In genomic region chrV:9078815-9079525, ce11 we compare ENCODE assay signal across 3 worm cellular contexts.
TF ChIP-seq lines count a peak whose summit lies in the region.

No protein-coding gene starts in this region.

TF ChIP-seq in whole organism, L1 larva, 84 proteins besides CTCF, POLR2A, EP300 and RAD21 (continued from another document):
- TF ChIP-seq elt-3 (tag; optimal IDR thresholded peaks at IDR 0.05; lab: Kevin White, UChicago) (peak in 1 of 6 experiments; percentile 69), dsc-1 (tag; optimal IDR thresholded peaks at IDR 0.05; lab: Kevin White, UChicago) (no peak), fos-1 (tag; optimal IDR thresholded peaks at IDR 0.05; lab: Kevin White, UChicago) (no peak), tbx-2 (tag; optimal IDR thresholded peaks at IDR 0.05; lab: Kevin White, UChicago) (peak; percentile 9), grh-1 (GFP tag; IDR thresholded peaks at IDR 0.05; lab: Robert Waterston, UW) (no peak), mep-1 (tag; optimal IDR thresholded peaks at IDR 0.05; lab: Kevin White, UChicago) (no peak), unc-30 (tag; optimal IDR thresholded peaks at IDR 0.05; lab: Kevin White, UChicago) (no peak), skn-1 (tag; optimal IDR thresholded peaks at IDR 0.05; lab: Kevin White, UChicago) (peak; percentile 22), unc-130 (tag; optimal IDR thresholded peaks at IDR 0.05; lab: Kevin White, UChicago) (peak; percentile 19), aha-1 (tag; optimal IDR thresholded peaks at IDR 0.05; lab: Kevin White, UChicago) (no peak), nhr-85 (tag; lab: Kevin White, UChicago) (peak; percentile 78), tlp-1 (tag; optimal IDR thresholded peaks at IDR 0.05; lab: Kevin White, UChicago) (no peak), C34B4.2 (tag; optimal IDR thresholded peaks at IDR 0.05; lab: Kevin White, UChicago) (no peak), nhr-90 (tag; optimal IDR thresholded peaks at IDR 0.05; lab: Kevin White, UChicago; ENCODE audit: poor library complexity) (peak; percentile 1), elt-2 (tag; optimal IDR thresholded peaks at IDR 0.05; lab: Kevin White, UChicago) (peak; percentile 75), mef-2 (tag; optimal IDR thresholded peaks at IDR 0.05; lab: Kevin White, UChicago) (no peak), F16B12.6 (tag; optimal IDR thresholded peaks at IDR 0.05; lab: Kevin White, UChicago) (no peak), vab-15 (tag; optimal IDR thresholded peaks at IDR 0.05; lab: Kevin White, UChicago) (no peak), pqm-1 (tag; optimal IDR thresholded peaks at IDR 0.05; lab: Kevin White, UChicago) (no peak), sox-4 (tag; optimal IDR thresholded peaks at IDR 0.05; lab: Kevin White, UChicago) (no peak), nhr-71 (tag; optimal IDR thresholded peaks at IDR 0.05; lab: Kevin White, UChicago) (peak; percentile 37), ama-1 (optimal IDR thresholded peaks at IDR 0.05; lab: Kevin White, UChicago) (no peak), mdl-1 (tag; optimal IDR thresholded peaks at IDR 0.05; lab: Kevin White, UChicago) (peak in 1 of 2 experiments; percentile 45), blmp-1 (tag; optimal IDR thresholded peaks at IDR 0.05; lab: Kevin White, UChicago) (peak; percentile 87), nhr-19 (GFP tag; conservative IDR thresholded peaks at IDR 0.05; lab: Robert Waterston, UW) (peak; percentile 61)

TF ChIP-seq in whole organism, L2 larva, 48 proteins besides CTCF, POLR2A, EP300 and RAD21 (continued from another document):
- TF ChIP-seq nhr-6 (tag; optimal IDR thresholded peaks at IDR 0.05; lab: Kevin White, UChicago) (no peak), lsy-2 (tag; optimal IDR thresholded peaks at IDR 0.05; lab: Kevin White, UChicago) (no peak), gmeb-1 (tag; optimal IDR thresholded peaks at IDR 0.05; lab: Kevin White, UChicago) (peak; percentile 18), Y55F3AM.14 (GFP tag; optimal IDR thresholded peaks at IDR 0.05; lab: Kevin White, UChicago) (no peak), nhr-21 (tag; optimal IDR thresholded peaks at IDR 0.05; lab: Kevin White, UChicago) (peak; percentile 5), snpc-4 (tag; optimal IDR thresholded peaks at IDR 0.05; lab: Kevin White, UChicago) (no peak), aly-2 (tag; optimal IDR thresholded peaks at IDR 0.05; lab: Kevin White, UChicago) (no peak), sma-9 (GFP tag; optimal IDR thresholded peaks at IDR 0.05; lab: Kevin White, UChicago) (peak; percentile 48), sma-9 (tag; optimal IDR thresholded peaks at IDR 0.05; lab: Kevin White, UChicago) (no peak), nhr-25 (tag; optimal IDR thresholded peaks at IDR 0.05; lab: Kevin White, UChicago) (peak; percentile 12)

TF ChIP-seq in whole organism, L4 larva, 104 proteins besides CTCF, POLR2A, EP300 and RAD21 (continued from another document):
- no peak for TF ChIP-seq lin-15B (tag; optimal IDR thresholded peaks at IDR 0.05; lab: Kevin White, UChicago)
- peak; percentile 52 for TF ChIP-seq hlh-30 (tag; optimal IDR thresholded peaks at IDR 0.05; lab: Kevin White, UChicago; ENCODE audit: insufficient read depth)
- TF ChIP-seq zfp-3 (GFP tag; conservative IDR thresholded peaks at IDR 0.05; lab: Robert Waterston, UW) = no peak
- no peak for TF ChIP-seq daf-12 (tag; optimal IDR thresholded peaks at IDR 0.05; lab: Kevin White, UChicago)
- TF ChIP-seq ceh-82 (tag; optimal IDR thresholded peaks at IDR 0.05; lab: Kevin White, UChicago) = no peak
- TF ChIP-seq F10B5.3 (tag; optimal IDR thresholded peaks at IDR 0.05; lab: Kevin White, UChicago) = no peak
- TF ChIP-seq lin-13 (GFP tag; optimal IDR thresholded peaks at IDR 0.05; lab: Kevin White, UChicago) = no peak
- 0 out of 2 replicates have a peak, but pooled peaks have one; percentile 37 for TF ChIP-seq T26A8.4 (GFP tag; IDR thresholded peaks at IDR 0.05; lab: Robert Waterston, UW)
- no peak for TF ChIP-seq ztf-11 (tag; optimal IDR thresholded peaks at IDR 0.05; lab: Kevin White, UChicago)
- no peak for TF ChIP-seq cey-2 (tag; optimal IDR thresholded peaks at IDR 0.05; lab: Kevin White, UChicago; ENCODE audit: borderline replicate concordance, insufficient read depth)
- no peak for TF ChIP-seq F26F4.8 (GFP tag; conservative IDR thresholded peaks at IDR 0.05; lab: Robert Waterston, UW)
- peak; percentile 54 for TF ChIP-seq nhr-28 (tag; optimal IDR thresholded peaks at IDR 0.05; lab: Kevin White, UChicago)
- peak; percentile 53 for TF ChIP-seq ztf-7 (tag; optimal IDR thresholded peaks at IDR 0.05; lab: Kevin White, UChicago)
- no peak for TF ChIP-seq lin-29 (GFP tag; IDR thresholded peaks at IDR 0.05; lab: Robert Waterston, UW)
- no peak for TF ChIP-seq ZK546.5 (tag; optimal IDR thresholded peaks at IDR 0.05; lab: Kevin White, UChicago)
- TF ChIP-seq mes-2 (tag; optimal IDR thresholded peaks at IDR 0.05; lab: Kevin White, UChicago; ENCODE audit: poor library complexity, severe bottlenecking) = peak; percentile 33
- no peak for TF ChIP-seq nhr-6 (tag; optimal IDR thresholded peaks at IDR 0.05; lab: Kevin White, UChicago)
- TF ChIP-seq egl-43 (GFP tag; IDR thresholded peaks at IDR 0.05; lab: Robert Waterston, UW) = no peak
- no peak for TF ChIP-seq egl-27 (tag; optimal IDR thresholded peaks at IDR 0.05; lab: Kevin White, UChicago)
- TF ChIP-seq nhr-25 (tag; optimal IDR thresholded peaks at IDR 0.05; lab: Kevin White, UChicago; ENCODE audit: borderline replicate concordance, insufficient read depth) = no peak
- no peak for TF ChIP-seq skn-1 (tag; optimal IDR thresholded peaks at IDR 0.05; lab: Kevin White, UChicago)
- peak in 1 of 2 experiments; percentile 93 for TF ChIP-seq unc-62 (GFP tag; optimal IDR thresholded peaks at IDR 0.05 in 1 of 2; lab: Kevin White, UChicago)
- TF ChIP-seq unc-62 (tag; optimal IDR thresholded peaks at IDR 0.05; lab: Kevin White, UChicago) = no peak
- no peak for TF ChIP-seq jun-1 (tag; optimal IDR thresholded peaks at IDR 0.05; lab: Kevin White, UChicago)
- TF ChIP-seq lin-39 (tag; optimal IDR thresholded peaks at IDR 0.05; lab: Kevin White, UChicago) = no peak
- no peak for TF ChIP-seq zfp-2 (tag; optimal IDR thresholded peaks at IDR 0.05; lab: Kevin White, UChicago)
- TF ChIP-seq unc-130 (GFP tag; optimal IDR thresholded peaks at IDR 0.05; lab: Kevin White, UChicago) = no peak
- TF ChIP-seq ceh-32 (tag; optimal IDR thresholded peaks at IDR 0.05; lab: Kevin White, UChicago; ENCODE audit: poor library complexity) = no peak
- TF ChIP-seq pha-4 (GFP tag; IDR thresholded peaks at IDR 0.05; lab: Robert Waterston, UW) = no peak
- TF ChIP-seq pha-4 (tag; optimal IDR thresholded peaks at IDR 0.05; lab: Kevin White, UChicago) = no peak
- TF ChIP-seq lim-7 (GFP tag; IDR thresholded peaks at IDR 0.05; lab: Robert Waterston, UW) = no peak
- TF ChIP-seq lsy-2 (tag; optimal IDR thresholded peaks at IDR 0.05; lab: Kevin White, UChicago) = no peak
- TF ChIP-seq Y75B8A.6 (GFP tag; IDR thresholded peaks at IDR 0.05; lab: Robert Waterston, UW) = no peak
- TF ChIP-seq hlh-11 (tag; optimal IDR thresholded peaks at IDR 0.05; lab: Kevin White, UChicago) = peak; percentile 89
- no peak for TF ChIP-seq nhr-42 (GFP tag; IDR thresholded peaks at IDR 0.05; lab: Robert Waterston, UW)
- TF ChIP-seq fkh-10 (GFP tag; optimal IDR thresholded peaks at IDR 0.05; lab: Kevin White, UChicago) = no peak
- 0 out of 2 replicates have a peak, but pooled peaks have one; percentile 24 for TF ChIP-seq mdt-29 (GFP tag; IDR thresholded peaks at IDR 0.05; lab: Robert Waterston, UW)
- TF ChIP-seq ceh-28 (tag; optimal IDR thresholded peaks at IDR 0.05; lab: Kevin White, UChicago) = no peak
- no peak for TF ChIP-seq dpl-1 (GFP tag; optimal IDR thresholded peaks at IDR 0.05; lab: Kevin White, UChicago)
- TF ChIP-seq hif-1 (tag; optimal IDR thresholded peaks at IDR 0.05; lab: Kevin White, UChicago) = peak; percentile 2 to 94
- no peak for TF ChIP-seq F37D6.2 (tag; optimal IDR thresholded peaks at IDR 0.05; lab: Kevin White, UChicago)
- TF ChIP-seq dmd-6 (GFP tag; IDR thresholded peaks at IDR 0.05; lab: Robert Waterston, UW) = peak; percentile 91
- no peak for TF ChIP-seq ceh-62 (tag; optimal IDR thresholded peaks at IDR 0.05; lab: Kevin White, UChicago)
- TF ChIP-seq lin-38 (GFP tag; IDR thresholded peaks at IDR 0.05; lab: Robert Waterston, UW) = no peak
- no peak for TF ChIP-seq spr-1 (tag; optimal IDR thresholded peaks at IDR 0.05; lab: Kevin White, UChicago)
- no peak for TF ChIP-seq set-16 (GFP tag; IDR thresholded peaks at IDR 0.05; lab: Robert Waterston, UW)
- no peak for TF ChIP-seq nhr-10 (tag; optimal IDR thresholded peaks at IDR 0.05; lab: Kevin White, UChicago)
- TF ChIP-seq nhr-41 (GFP tag; IDR thresholded peaks at IDR 0.05; lab: Robert Waterston, UW) = no peak
- TF ChIP-seq F49E8.2 (tag; optimal IDR thresholded peaks at IDR 0.05; lab: Kevin White, UChicago; ENCODE audit: borderline replicate concordance) = no peak
- TF ChIP-seq ces-1 (GFP tag; optimal IDR thresholded peaks at IDR 0.05; lab: Kevin White, UChicago) = no peak
- no peak for TF ChIP-seq mxl-3 (GFP tag; optimal IDR thresholded peaks at IDR 0.05; lab: Kevin White, UChicago)
- peak; percentile 44; the same call in 1 of the 2 replicates for TF ChIP-seq tra-1 (GFP tag; IDR thresholded peaks at IDR 0.05; lab: Robert Waterston, UW)
